Fruit fly (Drosophila melanogaster): ENCODE data around the gene CG15130.

DNA sequence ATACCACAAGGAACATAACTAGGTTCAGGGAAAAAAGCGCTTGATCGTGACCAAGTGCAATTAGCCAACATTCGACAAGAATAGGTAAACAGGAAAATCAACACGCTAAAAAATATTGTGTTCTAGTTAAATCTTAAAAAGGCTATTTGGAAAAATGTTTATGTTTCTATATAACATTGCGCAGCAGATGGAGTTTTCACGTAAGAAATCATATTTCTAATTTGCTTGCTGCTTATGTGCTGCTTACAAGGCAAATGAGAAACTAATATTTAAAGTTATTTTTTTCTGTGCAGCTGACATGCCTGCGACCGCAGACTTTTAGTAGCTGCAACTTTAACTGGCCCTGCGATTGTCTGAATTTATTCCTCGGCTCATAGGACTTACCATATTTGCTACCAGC, 43.1 kb downstream of the CG15130 start:
- TF ChIP-seq h (GFP tag; optimal IDR thresholded peaks at IDR 0.05) (no peak), Hr78 (GFP tag; optimal IDR thresholded peaks at IDR 0.05) (no peak), fru (GFP tag; optimal IDR thresholded peaks at IDR 0.05) (no peak)

All from whole organism, wandering third instar larva.